Fruit fly (Drosophila melanogaster): ENCODE measurements around the gene Kif19A.

The Kif19A gene

DNA sequence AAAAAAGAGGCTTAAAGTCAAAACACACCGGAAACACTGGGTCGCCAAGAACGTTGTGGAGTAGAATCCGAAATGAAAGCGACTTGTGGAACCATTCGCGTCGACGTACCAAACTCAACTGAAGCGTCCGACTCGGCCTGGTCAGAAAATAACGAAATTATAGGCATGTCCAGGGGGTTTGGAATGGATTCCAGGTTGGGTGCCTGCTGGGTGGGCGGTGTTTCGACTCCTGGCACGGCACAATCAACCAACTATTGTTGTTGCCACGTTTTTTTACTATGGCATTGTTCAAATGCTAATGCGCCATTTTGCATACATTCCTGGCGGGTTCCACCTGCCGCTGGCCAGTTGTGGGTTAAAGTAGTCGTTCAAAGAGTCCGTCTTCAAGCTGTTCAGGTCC, at the start of gene Kif19A:
Kif19A (minus strand) TSS at position 101 of the 400 bp plus-strand sequence.
- TF ChIP-seq CG17801 (GFP tag; optimal IDR thresholded peaks at IDR 0.05; ENCODE audit: partially characterized antibody): no peak

DNA sequence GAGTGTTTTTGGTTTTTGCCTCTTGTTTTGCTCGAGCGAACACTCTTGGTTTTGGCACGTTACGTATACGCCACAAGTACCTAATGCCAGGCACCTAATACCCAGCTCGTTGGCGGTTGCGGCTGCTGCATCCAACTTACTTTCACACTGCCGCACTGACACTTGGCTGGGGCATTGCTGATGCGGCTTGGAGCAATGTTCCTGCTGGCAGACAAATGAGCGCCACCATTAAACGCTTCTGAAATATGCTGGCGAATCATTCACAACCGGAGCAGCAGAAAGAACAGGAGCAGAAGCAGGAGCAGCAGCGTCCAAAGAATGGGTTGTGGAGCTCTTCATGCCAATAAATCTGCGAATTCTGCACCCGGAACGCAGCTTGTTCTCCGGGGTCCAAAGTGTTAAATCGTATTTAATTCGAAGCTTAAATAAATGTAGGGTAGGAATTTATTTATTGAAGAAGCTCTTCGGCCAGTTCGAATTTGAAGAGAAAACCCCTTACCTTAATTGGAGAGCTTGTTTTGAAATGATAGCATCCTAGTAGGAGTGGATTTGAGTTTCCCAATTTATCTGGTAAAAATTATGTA, 44.0 kb upstream of the Kif19A start, which contains the start of gene CG3199:
CG3199 (plus strand) TSS at position 534 of the 584 bp plus-strand sequence.
- no peak for TF ChIP-seq CG17801 (GFP tag; optimal IDR thresholded peaks at IDR 0.05; ENCODE audit: partially characterized antibody)

DNA sequence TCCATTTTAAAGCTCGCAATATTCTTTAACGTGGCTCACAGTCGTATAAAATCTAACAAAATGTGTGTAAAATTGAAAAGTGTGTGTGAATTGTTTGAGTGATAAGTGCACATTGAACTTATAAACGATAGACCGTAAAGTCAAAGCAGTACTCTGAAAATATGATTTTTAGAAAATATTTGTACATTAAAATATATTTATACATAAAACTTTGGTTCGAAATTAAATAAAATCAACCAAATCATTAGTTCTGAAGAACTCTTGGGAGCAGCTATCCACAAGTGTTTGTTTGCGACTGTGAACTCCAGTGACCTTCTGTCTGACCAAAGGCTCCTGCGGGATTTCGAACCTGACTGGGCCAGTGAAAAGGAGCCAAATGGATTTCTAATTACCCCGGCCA, 41.9 kb upstream of the Kif19A start, which contains the start of gene CG31327:
CG31327 (minus strand) TSS at position 101 of the 400 bp plus-strand sequence.
- no peak for TF ChIP-seq CG17801 (GFP tag; optimal IDR thresholded peaks at IDR 0.05; ENCODE audit: partially characterized antibody)

DNA sequence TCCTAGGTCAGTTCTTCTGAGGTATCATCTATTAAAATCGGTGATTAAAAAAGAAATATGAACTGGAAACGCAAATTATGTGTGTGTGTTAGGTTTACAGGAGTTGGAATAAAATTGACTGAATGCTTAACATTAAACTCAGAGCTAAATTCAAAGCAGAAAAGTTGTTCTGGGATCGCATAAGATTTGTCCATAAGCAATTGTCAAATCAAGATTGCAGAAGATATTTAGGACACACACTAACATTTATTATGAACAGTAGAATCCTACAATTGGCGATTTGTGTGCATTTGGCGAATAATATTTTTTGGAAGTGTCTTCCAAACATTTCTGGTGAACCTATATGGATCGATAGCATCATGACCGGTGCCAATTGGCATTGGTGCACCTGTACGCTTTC, 39.1 kb upstream of the Kif19A start, which contains the start of gene CG31533:
CG31533 (minus strand) TSS at position 101 of the 400 bp plus-strand sequence.
- no peak for TF ChIP-seq CG17801 (GFP tag; optimal IDR thresholded peaks at IDR 0.05; ENCODE audit: partially characterized antibody)

DNA sequence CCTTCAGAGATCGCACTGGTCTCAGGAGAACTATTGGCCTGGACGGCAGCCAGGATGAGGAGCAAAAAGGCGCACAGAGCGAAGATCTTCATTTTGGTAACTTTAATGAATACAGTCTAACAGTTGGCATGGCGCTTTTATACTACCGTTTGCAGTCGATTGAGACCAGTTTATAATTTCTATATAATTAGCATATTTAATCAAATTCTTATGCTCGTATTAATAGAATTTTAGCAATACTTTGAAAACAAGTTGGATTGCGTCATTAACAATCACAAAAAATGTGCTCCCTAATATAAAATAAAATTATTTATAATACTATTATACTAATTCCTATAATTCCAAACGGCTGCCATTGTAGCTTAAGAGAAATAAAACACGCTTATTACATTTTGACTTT, 36.1 kb upstream of the Kif19A start, which contains the start of gene CG44215:
CG44215 (minus strand) TSS at position 101 of the 400 bp plus-strand sequence.
- TF ChIP-seq CG17801 (GFP tag; optimal IDR thresholded peaks at IDR 0.05; ENCODE audit: partially characterized antibody): no peak

DNA sequence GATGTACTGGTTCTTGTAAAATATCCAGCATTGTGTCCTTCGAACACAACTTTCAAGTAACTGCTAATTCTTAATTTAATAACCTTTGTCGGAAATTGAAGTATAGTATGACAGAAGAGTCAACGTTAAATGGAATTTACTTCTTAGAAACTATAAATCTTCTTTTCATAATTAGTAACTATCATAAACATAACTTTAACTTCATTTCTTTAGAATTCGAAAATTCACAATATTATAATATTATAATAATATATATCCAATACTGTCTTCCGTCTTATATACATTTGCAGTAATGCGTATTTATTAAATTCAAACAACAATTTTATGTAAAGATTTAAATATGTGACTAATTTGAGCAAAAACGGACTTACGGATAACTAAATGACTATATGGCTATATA, 35.5 kb upstream of the Kif19A start, which contains the start of gene Recs1:
Recs1 (minus strand) TSS at position 101 of the 400 bp plus-strand sequence.
- no peak for TF ChIP-seq CG17801 (GFP tag; optimal IDR thresholded peaks at IDR 0.05; ENCODE audit: partially characterized antibody)

DNA sequence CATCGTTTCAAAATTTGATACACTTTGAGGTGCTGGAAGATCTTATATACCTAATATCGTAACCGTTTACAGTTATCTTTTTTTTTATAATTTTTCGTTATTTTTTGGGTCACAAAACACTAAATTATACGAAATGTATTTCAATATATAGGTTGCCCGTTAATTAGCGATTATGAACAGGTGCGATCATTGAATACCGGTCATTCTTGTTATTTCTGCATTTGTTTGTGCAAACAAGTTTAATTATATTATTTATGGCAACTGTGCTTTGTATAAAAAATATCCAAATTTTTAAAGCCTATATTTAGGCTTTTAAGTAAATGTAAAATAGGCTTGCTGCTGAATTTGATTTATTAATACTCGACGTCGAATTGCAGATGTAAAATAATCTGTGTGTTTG, 34.3 kb upstream of the Kif19A start, which contains the start of gene CG42500:
CG42500 (minus strand) TSS at position 101 of the 400 bp plus-strand sequence.
- TF ChIP-seq CG17801 (GFP tag; optimal IDR thresholded peaks at IDR 0.05; ENCODE audit: partially characterized antibody): no peak

DNA sequence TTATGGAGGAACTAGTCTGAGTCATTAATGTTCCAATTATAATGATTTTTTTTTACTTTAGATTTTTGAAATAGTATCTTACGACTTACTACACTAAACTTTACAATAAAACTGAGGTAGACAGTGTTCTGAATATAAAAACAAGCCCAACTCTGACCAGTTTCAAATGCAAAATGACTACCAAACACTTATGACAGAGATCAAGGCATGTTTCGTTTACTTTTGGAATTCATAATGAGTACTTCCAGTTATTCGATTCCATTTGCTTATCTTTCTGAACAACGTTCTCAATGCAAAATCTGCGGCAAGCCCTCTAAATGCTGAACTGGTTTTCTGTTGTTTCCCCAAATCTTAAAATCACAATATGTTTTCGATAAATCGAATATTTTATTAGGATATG, 33.6 kb upstream of the Kif19A start, which contains the start of gene CG14355:
CG14355 (minus strand) TSS at position 101 of the 400 bp plus-strand sequence.
- no peak for TF ChIP-seq CG17801 (GFP tag; optimal IDR thresholded peaks at IDR 0.05; ENCODE audit: partially characterized antibody)

DNA sequence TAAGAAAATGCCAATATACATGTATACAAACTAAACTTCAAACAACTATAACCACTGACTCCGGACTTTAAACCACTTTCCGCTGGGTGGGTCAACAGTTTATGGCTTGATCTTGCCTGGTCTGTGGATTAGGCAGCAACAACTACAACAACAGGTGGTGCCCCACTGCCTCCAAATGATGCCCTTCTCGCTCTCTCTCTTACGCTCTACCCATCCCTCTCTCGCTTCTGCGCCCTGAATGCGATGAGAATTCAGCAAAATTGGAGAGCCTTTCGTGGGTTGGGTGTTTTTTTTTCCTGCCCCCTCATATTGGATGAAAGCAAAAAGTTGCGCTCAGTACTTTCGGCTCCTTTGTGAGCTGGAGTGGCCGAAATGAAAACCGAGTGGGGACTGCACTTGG, 22.7 kb upstream of the Kif19A start:
- no peak for TF ChIP-seq CG17801 (GFP tag; optimal IDR thresholded peaks at IDR 0.05; ENCODE audit: partially characterized antibody)

DNA sequence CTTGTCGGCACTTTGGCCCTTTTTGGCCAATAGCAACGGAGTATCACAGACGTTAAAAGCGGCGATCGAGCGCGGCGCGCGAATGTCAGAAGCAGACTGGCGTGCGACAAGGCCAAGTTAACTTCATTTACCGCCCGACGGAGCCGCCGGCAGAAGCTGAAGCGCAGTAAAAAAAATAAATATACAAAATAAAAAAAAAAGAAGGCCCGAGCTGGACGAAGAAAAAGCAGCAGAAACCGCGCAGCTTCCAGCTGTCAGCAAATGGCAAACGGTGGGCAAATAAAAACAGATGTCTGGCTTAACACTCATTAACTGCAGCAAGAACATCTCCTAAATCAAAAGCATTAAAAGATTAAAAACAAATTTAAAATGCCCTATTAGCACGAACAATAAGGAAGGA, 13.7 kb upstream of the Kif19A start, which contains the start of gene CG14356:
CG14356 (minus strand) TSS at position 101 of the 400 bp plus-strand sequence.
- TF ChIP-seq CG17801 (GFP tag; optimal IDR thresholded peaks at IDR 0.05; ENCODE audit: partially characterized antibody): no peak

DNA sequence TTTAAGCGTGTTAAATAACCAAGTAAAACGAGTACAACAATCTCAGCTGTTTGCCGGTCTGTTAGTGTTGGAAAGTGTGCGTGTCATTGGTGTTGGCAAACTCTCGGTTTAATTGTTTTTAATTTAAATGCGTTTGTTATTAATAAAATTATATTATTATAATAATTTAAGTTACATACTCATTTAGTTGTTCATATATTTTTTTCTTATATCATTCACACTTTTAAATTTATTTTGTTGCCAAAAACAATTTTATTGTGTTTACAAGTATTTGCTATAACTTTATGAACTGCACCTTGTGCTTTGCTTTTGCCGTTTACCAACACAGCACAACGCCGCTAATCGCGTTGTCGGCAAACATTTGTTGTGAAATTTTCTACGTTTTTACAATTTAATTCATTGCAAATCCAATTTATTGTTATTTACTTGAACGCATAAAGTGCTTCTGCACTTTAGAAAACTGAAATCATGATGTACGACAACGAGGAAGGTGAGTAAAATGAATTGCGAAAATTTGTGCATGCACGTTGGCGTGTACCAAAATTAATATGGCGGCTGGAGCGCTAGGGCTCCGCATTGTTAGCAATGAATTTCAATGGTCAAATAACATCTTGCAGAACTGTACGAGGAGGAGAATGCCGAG, 7.3 kb upstream of the Kif19A start, which contains the start of the genes 140up and Polr2B:
140up (minus strand) TSS at position 70 of the 643 bp plus-strand sequence.
Polr2B (plus strand) TSS at position 313 of the 643 bp plus-strand sequence.
- peak; percentile 93 for TF ChIP-seq CG17801 (GFP tag; optimal IDR thresholded peaks at IDR 0.05; ENCODE audit: partially characterized antibody)

DNA sequence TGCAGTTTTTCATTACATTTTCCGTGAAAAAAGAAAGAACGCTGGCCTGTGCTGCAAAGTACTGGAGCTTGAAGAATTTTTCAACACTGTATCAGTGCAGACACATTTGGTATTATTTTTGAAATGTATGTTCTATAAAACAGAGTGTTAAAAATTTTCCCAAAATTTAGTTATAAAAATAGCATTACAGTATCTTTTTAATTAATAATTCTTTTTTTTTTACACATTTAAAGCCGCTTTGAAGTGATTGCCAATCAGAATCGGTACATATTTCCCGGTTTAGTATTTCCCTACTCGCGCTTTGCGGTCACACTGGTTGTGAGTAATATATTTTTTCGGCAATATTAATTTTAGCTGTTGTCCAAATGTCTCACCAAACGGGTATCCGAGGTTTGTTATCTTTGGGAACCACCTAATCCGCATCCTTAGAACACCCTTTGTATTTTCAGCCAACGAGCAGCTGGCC, 4.1 kb upstream of the Kif19A start, which contains the start of the genes Abi and twf:
Abi (minus strand) TSS at position 74 of the 466 bp plus-strand sequence.
twf (plus strand) TSS at position 308 of the 466 bp plus-strand sequence.
- peak; percentile 34 for TF ChIP-seq CG17801 (GFP tag; optimal IDR thresholded peaks at IDR 0.05; ENCODE audit: partially characterized antibody)

DNA sequence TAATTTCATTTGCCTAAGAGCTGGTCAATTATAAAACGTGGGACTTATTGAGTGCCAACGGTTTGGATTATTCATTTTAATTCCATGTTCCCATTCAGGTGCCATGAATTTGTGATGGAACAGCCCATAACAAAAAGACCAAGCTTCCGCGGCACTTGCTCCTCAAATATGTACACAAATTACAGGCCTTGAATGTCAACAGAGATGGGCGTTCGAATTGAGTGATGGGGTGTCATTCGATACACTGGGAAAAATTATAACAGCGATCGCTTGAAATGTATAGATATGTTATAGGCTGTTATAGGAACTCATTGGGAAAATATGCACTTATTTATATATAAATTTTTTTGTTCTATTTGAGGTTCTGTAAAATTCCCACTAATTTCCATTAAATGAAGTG, 2.2 kb downstream of the Kif19A start:
- TF ChIP-seq CG17801 (GFP tag; optimal IDR thresholded peaks at IDR 0.05; ENCODE audit: partially characterized antibody): no peak

DNA sequence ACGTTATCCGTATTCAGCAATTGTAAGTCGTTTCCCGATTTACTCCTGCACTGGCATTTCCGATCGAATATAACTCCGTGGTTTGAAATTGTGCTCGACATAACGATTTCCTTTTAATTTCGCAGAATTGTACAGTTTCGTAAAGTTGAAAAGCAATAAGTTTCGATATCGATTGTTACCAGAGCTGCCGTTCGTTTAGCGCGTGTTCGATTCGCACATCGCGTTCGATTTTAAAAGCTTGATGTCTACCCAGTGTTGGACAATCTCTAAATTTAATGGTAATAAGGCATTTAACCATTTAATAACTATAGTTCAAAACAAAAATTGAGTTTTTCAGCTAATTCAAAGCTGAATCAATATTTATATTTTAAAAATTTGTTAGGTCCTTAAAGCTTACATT, 6.2 kb downstream of the Kif19A start, which contains the start of gene CG14357:
CG14357 (minus strand) TSS at position 101 of the 400 bp plus-strand sequence.
- TF ChIP-seq CG17801 (GFP tag; optimal IDR thresholded peaks at IDR 0.05; ENCODE audit: partially characterized antibody): no peak

DNA sequence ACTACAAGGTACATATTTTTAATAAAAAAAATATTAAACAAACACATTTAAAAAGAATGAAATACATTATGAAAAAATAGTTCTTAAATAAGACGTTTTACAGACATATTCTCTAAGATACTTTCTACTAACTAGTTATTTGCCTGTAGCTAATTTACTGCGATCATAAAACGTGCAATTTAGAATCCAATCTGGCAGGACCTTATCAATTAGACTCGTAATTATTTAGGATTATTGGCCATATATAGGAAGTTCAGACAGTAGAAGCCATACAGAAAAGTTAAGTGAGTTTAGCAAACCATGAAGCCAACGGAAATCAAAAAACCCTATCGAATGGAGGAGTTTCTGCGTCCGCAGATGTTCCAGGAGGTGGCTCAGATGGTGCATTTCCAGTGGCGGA, 9.1 kb downstream of the Kif19A start, which contains the start of gene Or88a:
Or88a (plus strand) TSS at position 301 of the 400 bp plus-strand sequence.
- no peak for TF ChIP-seq CG17801 (GFP tag; optimal IDR thresholded peaks at IDR 0.05; ENCODE audit: partially characterized antibody)
